Fruit fly (Drosophila melanogaster) whole organism, pupa: ENCODE results near the gene ZnT63C.
A peak's percentile ranks its signal among the peaks of the same experiment; 100 is the strongest.

ENCODE experiments used
- CG10348 ChIP-seq: fragments of 200-800 bp; sonication (Bioruptor generic); IDR thresholded peaks from 2 replicates; pipeline ENCODE4 v1.3.6; 2022; ENCODE audit warnings: missing biosample characterization, missing genetic modification characterization
- CG12605 ChIP-seq: fragments of 200-800 bp; sonication (Bioruptor generic); IDR thresholded peaks from 2 replicates; pipeline ENCODE4 v1.3.6; 2022; ENCODE audit warnings: missing biosample characterization, missing genetic modification characterization
- CG13204 ChIP-seq: fragments of 200-800 bp; sonication (Bioruptor generic); optimal IDR thresholded peaks from 2 replicates; lab custom pipeline; 2018; ENCODE audit warnings: missing biosample characterization, mild to moderate bottlenecking, missing genetic modification characterization, moderate library complexity
- CG14655 ChIP-seq: fragments of 200-800 bp; sonication (Bioruptor generic); optimal IDR thresholded peaks from 3 replicates; lab custom pipeline; 2017; ENCODE audit warnings: mild to moderate bottlenecking, missing biosample characterization, missing genetic modification reagents, missing genetic modification characterization
- CG15710 ChIP-seq: fragments of 200-800 bp; sonication (Bioruptor generic); optimal IDR thresholded peaks from 2 replicates; lab custom pipeline; 2018; ENCODE audit warnings: missing biosample characterization, mild to moderate bottlenecking, missing genetic modification characterization, moderate library complexity
- CG17806 ChIP-seq: fragments of 200-800 bp; sonication (Bioruptor generic); optimal IDR thresholded peaks from 2 replicates; lab custom pipeline; 2018; ENCODE audit warnings: missing biosample characterization, mild to moderate bottlenecking, missing genetic modification characterization, moderate library complexity
- CG32121 ChIP-seq: fragments of 200-800 bp; sonication (Bioruptor generic); IDR thresholded peaks from 2 replicates; pipeline ENCODE4 v1.3.6; 2022; ENCODE audit warnings: missing biosample characterization, missing genetic modification characterization
- CG34367 ChIP-seq: fragments of 200-800 bp; sonication (Bioruptor generic); optimal IDR thresholded peaks from 2 replicates; lab custom pipeline; 2018; ENCODE audit warnings: missing biosample characterization, mild to moderate bottlenecking, missing genetic modification characterization
- CG4496 ChIP-seq: fragments of 200-800 bp; sonication (Bioruptor generic); IDR thresholded peaks from 3 replicates; pipeline ENCODE4 v1.3.6; 2022; ENCODE audit warnings: missing biosample characterization, missing genetic modification characterization
- CG8159 ChIP-seq: fragments of 200-800 bp; sonication (Bioruptor generic); optimal IDR thresholded peaks from 3 replicates; lab custom pipeline; 2018; ENCODE audit warnings: missing biosample characterization, mild to moderate bottlenecking, missing genetic modification characterization, moderate library complexity
- CG8301 ChIP-seq: fragments of 200-800 bp; sonication (Bioruptor generic); optimal IDR thresholded peaks from 2 replicates; lab custom pipeline; 2018; ENCODE audit warnings: missing biosample characterization, mild to moderate bottlenecking, missing genetic modification characterization
- CG9948 ChIP-seq: fragments of 200-800 bp; sonication (Bioruptor generic); optimal IDR thresholded peaks from 2 replicates; lab custom pipeline; 2018; ENCODE audit warnings: missing biosample characterization, mild to moderate bottlenecking, missing genetic modification characterization, moderate library complexity
- D1 ChIP-seq: fragments of 200-800 bp; sonication (Bioruptor generic); optimal IDR thresholded peaks from 2 replicates; lab custom pipeline; 2018; ENCODE audit warnings: missing biosample characterization, mild to moderate bottlenecking, missing genetic modification characterization, moderate library complexity
- EcR ChIP-seq: fragments of 200-800 bp; sonication (Bioruptor generic); optimal IDR thresholded peaks from 3 replicates; lab custom pipeline; 2019; ENCODE audit warnings: missing biosample characterization, missing genetic modification characterization, mild to moderate bottlenecking, moderate library complexity, missing genetic modification reagents
- Ets98B ChIP-seq: fragments of 200-800 bp; sonication (Bioruptor generic); IDR thresholded peaks from 2 replicates; pipeline ENCODE4 v1.3.6; 2022; ENCODE audit warnings: missing biosample characterization, missing genetic modification characterization
- Pif1A ChIP-seq: fragments of 200-800 bp; sonication (Bioruptor generic); optimal IDR thresholded peaks from 3 replicates; lab custom pipeline; 2016; ENCODE audit warnings: missing biosample characterization, missing genetic modification characterization
- Pif1B ChIP-seq: fragments of 200-800 bp; sonication (Bioruptor generic); optimal IDR thresholded peaks from 3 replicates; lab custom pipeline; 2016; ENCODE audit warnings: missing biosample characterization, missing genetic modification characterization
- Snoo ChIP-seq: fragments of 200-800 bp; sonication (Bioruptor generic); optimal IDR thresholded peaks from 3 replicates; lab custom pipeline; 2017; ENCODE audit warnings: missing biosample characterization, mild to moderate bottlenecking, missing genetic modification characterization, inconsistent platforms
- fd96Ca ChIP-seq: fragments of 200-800 bp; sonication (Bioruptor generic); IDR thresholded peaks from 3 replicates; pipeline ENCODE4 v1.3.6; 2022; ENCODE audit warnings: missing biosample characterization, missing genetic modification characterization
- gl ChIP-seq: fragments of 200-800 bp; sonication (Bioruptor generic); optimal IDR thresholded peaks from 2 replicates; lab custom pipeline; 2018; ENCODE audit warnings: missing biosample characterization, mild to moderate bottlenecking, missing genetic modification characterization
- rn ChIP-seq: fragments of 200-800 bp; sonication (Bioruptor generic); IDR thresholded peaks from 2 replicates; pipeline ENCODE4 v1.3.6; 2022; ENCODE audit warnings: missing biosample characterization, missing genetic modification characterization

Gene ZnT63C

dm6 chr3L:3343260-3343659, 39.8 kb downstream of the ZnT63C start:
- TF ChIP-seq Ets98B, result no peak
- no peak for TF ChIP-seq CG12605 (GFP tag; lab: Robert Waterston, UW)
- TF ChIP-seq CG14655 (GFP tag; lab: Kevin White, UChicago), result peak; percentile 50
- peak; percentile 44 for TF ChIP-seq CG15710 (tag; lab: Kevin White, UChicago)
- TF ChIP-seq CG8301 (tag; lab: Kevin White, UChicago), result peak; percentile 41
- TF ChIP-seq fd96Ca (GFP tag; lab: Robert Waterston, UW), result no peak
- no peak for TF ChIP-seq CG13204 (GFP tag; lab: Kevin White, UChicago)
- TF ChIP-seq rn (GFP tag; lab: Robert Waterston, UW), result no peak
- no peak for TF ChIP-seq EcR
- peak; percentile 82 for TF ChIP-seq Snoo
- no peak for TF ChIP-seq gl (tag; lab: Kevin White, UChicago)
- TF ChIP-seq CG34367 (tag; lab: Kevin White, UChicago), result no peak
- TF ChIP-seq CG10348 (GFP tag; lab: Robert Waterston, UW), result no peak
- TF ChIP-seq CG8159 (tag; lab: Kevin White, UChicago), result peak; percentile 55
- TF ChIP-seq CG9948 (tag; lab: Kevin White, UChicago), result peak; percentile 44
- peak; percentile 40 for TF ChIP-seq CG17806 (tag; lab: Kevin White, UChicago)
- TF ChIP-seq Pif1A (GFP tag; lab: Kevin White, UChicago), result peak; percentile 13
- peak; percentile 35 for TF ChIP-seq Pif1B (GFP tag; lab: Kevin White, UChicago)
- TF ChIP-seq D1 (tag; lab: Kevin White, UChicago), result no peak
- no peak for TF ChIP-seq CG32121 (GFP tag; lab: Robert Waterston, UW)
- TF ChIP-seq CG4496 (GFP tag; lab: Robert Waterston, UW), result no peak

DNA sequence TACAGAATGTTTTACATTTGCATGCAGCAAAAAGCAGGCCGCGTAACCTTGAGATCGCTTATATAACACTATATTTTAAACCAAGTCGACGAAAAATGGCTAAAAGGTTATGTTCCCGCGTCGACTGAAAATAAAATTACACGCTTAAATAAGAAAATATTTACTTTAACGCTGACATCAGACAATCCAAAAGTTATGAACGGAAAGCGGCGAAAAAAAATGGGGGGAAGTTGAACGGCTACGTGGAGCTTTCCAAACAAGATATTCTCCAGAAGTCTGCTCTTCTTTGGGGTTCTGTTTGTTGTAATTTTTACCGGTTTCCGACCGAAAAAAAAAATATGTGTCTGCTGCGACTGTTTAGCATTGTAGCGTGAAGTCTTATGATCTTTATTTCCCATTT, 41.0 kb downstream of the ZnT63C start:
- TF ChIP-seq fd96Ca (GFP tag; lab: Robert Waterston, UW), result no peak
- TF ChIP-seq CG17806 (tag; lab: Kevin White, UChicago), result no peak
- no peak for TF ChIP-seq EcR
- TF ChIP-seq CG8301 (tag; lab: Kevin White, UChicago), result no peak
- no peak for TF ChIP-seq Pif1B (GFP tag; lab: Kevin White, UChicago)
- no peak for TF ChIP-seq gl (tag; lab: Kevin White, UChicago)
- TF ChIP-seq rn (GFP tag; lab: Robert Waterston, UW), result no peak
- TF ChIP-seq Ets98B, result no peak
- TF ChIP-seq CG8159 (tag; lab: Kevin White, UChicago), result no peak
- no peak for TF ChIP-seq CG14655 (GFP tag; lab: Kevin White, UChicago)
- TF ChIP-seq CG4496 (GFP tag; lab: Robert Waterston, UW), result no peak
- TF ChIP-seq CG12605 (GFP tag; lab: Robert Waterston, UW), result no peak

dm6 chr3L:3346294-3346693, 42.8 kb downstream of the ZnT63C start:
- TF ChIP-seq CG8159 (tag; lab: Kevin White, UChicago) (no peak), CG13204 (GFP tag; lab: Kevin White, UChicago) (no peak), D1 (tag; lab: Kevin White, UChicago) (no peak), CG9948 (tag; lab: Kevin White, UChicago) (no peak), Pif1B (GFP tag; lab: Kevin White, UChicago) (no peak), gl (tag; lab: Kevin White, UChicago) (no peak), CG10348 (GFP tag; lab: Robert Waterston, UW) (no peak), fd96Ca (GFP tag; lab: Robert Waterston, UW) (no peak), Snoo (no peak), CG8301 (tag; lab: Kevin White, UChicago) (no peak), rn (GFP tag; lab: Robert Waterston, UW) (no peak)

dm6 chr3L:3348956-3349824, 45.7 kb downstream of the ZnT63C start:
- TF ChIP-seq Snoo (no peak), CG4496 (GFP tag; lab: Robert Waterston, UW) (0 out of 3 replicates have a peak, but pooled peaks have one; percentile 26), EcR (peak; percentile 53)

dm6 chr3L:3349825-3350123, 46.3 kb downstream of the ZnT63C start:
- no peak for TF ChIP-seq fd96Ca (GFP tag; lab: Robert Waterston, UW)
- TF ChIP-seq CG34367 (tag; lab: Kevin White, UChicago), result no peak
- no peak for TF ChIP-seq Snoo

- TF ChIP-seq CG32121 (GFP tag; lab: Robert Waterston, UW), result no peak
- TF ChIP-seq CG12605 (GFP tag; lab: Robert Waterston, UW), result no peak
- TF ChIP-seq EcR, result no peak
- no peak for TF ChIP-seq Pif1B (GFP tag; lab: Kevin White, UChicago)
- no peak for TF ChIP-seq CG13204 (GFP tag; lab: Kevin White, UChicago)
- no peak for TF ChIP-seq CG4496 (GFP tag; lab: Robert Waterston, UW)
- no peak for TF ChIP-seq CG8159 (tag; lab: Kevin White, UChicago)
- TF ChIP-seq CG34367 (tag; lab: Kevin White, UChicago), result no peak
- TF ChIP-seq fd96Ca (GFP tag; lab: Robert Waterston, UW), result no peak
These were observed 47.2 kb downstream of the ZnT63C start for dm6 chr3L:3350572-3351343.
